Worm (Caenorhabditis elegans) whole organism, young adult: ENCODE results near the gene Y46G5A.34.

Experiments used
- B0019.2 ChIP-seq: fragments of 200-800 bp; sonication (Bioruptor generic); conservative IDR thresholded peaks from 2 replicates; pipeline ENCODE4 v1.3.6; 2022; ENCODE audit warnings: missing genetic modification reagents, missing genetic modification characterization, missing compliant biosample characterization
- B0261.1 ChIP-seq: sonication (generic microtip); optimal IDR thresholded peaks from 2 replicates; lab custom pipeline; 2016; ENCODE audit warnings: mild to moderate bottlenecking, missing genetic modification characterization, moderate library complexity, missing compliant biosample characterization
- D2030.7 ChIP-seq: fragments of 200-800 bp; sonication (Bioruptor generic); IDR thresholded peaks from 2 replicates; pipeline ENCODE4 v1.3.6; 2022; ENCODE audit warnings: missing genetic modification reagents, missing genetic modification characterization, missing compliant biosample characterization
- F22D6.2 ChIP-seq: sonication (generic microtip); optimal IDR thresholded peaks from 2 replicates; lab custom pipeline; 2016; ENCODE audit warnings: mild to moderate bottlenecking, missing genetic modification characterization, missing compliant biosample characterization
- F55B11.4 ChIP-seq: sonication (generic microtip); optimal IDR thresholded peaks from 2 replicates; lab custom pipeline; 2016; ENCODE audit warnings: missing compliant biosample characterization, missing genetic modification characterization, borderline replicate concordance; ENCODE audit not compliant: insufficient read depth
- F57C9.4 ChIP-seq: sonication (generic microtip); optimal IDR thresholded peaks from 2 replicates; lab custom pipeline; 2017; ENCODE audit warnings: mild to moderate bottlenecking, missing genetic modification characterization, missing compliant biosample characterization
- T26A5.8 ChIP-seq: sonication (generic microtip); optimal IDR thresholded peaks from 2 replicates; lab custom pipeline; 2016; ENCODE audit warnings: missing genetic modification characterization, missing compliant biosample characterization
- Y67H2A.10 ChIP-seq: fragments of 200-800 bp; sonication (Bioruptor generic); conservative IDR thresholded peaks from 2 replicates; pipeline ENCODE4 v1.3.6; 2022; ENCODE audit warnings: missing genetic modification reagents, missing genetic modification characterization, missing compliant biosample characterization
- ZK185.1 ChIP-seq: sonication (generic microtip); optimal IDR thresholded peaks from 2 replicates; lab custom pipeline; 2016; ENCODE audit warnings: mild to moderate bottlenecking, missing genetic modification characterization, missing compliant biosample characterization; ENCODE audit not compliant: poor library complexity, severe bottlenecking
- akir-1 ChIP-seq: fragments of 200-800 bp; sonication (Bioruptor generic); optimal IDR thresholded peaks from 2 replicates; lab custom pipeline; 2018; ENCODE audit warnings: mild to moderate bottlenecking, missing genetic modification characterization, moderate library complexity, missing compliant biosample characterization
- aptf-3 ChIP-seq: fragments of 200-800 bp; sonication (Bioruptor generic); IDR thresholded peaks from 2 replicates; pipeline ENCODE4 v1.3.6; 2022; ENCODE audit warnings: missing genetic modification characterization, missing compliant biosample characterization
- cebp-1 ChIP-seq, 2 experiments: fragments of 200-800 bp in 1 of 2; sonication (Bioruptor generic) in 1 of 2; sonication (generic microtip) in 1 of 2; IDR thresholded peaks in 1 of 2; optimal IDR thresholded peaks in 1 of 2; 2 replicates each; pipeline versions ENCODE4 v1.3.6 to Lab custom; 2017 to 2022; ENCODE audit warnings: missing compliant biosample characterization in 2 of 2, missing genetic modification characterization in 2 of 2, mild to moderate bottlenecking in 1 of 2, missing genetic modification reagents in 1 of 2, moderate library complexity in 1 of 2
- ceh-100 ChIP-seq: fragments of 200-800 bp; sonication (Bioruptor generic); IDR thresholded peaks from 2 replicates; pipeline ENCODE4 v1.3.6; 2022; ENCODE audit warnings: missing genetic modification reagents, missing genetic modification characterization, missing compliant biosample characterization
- ceh-40 ChIP-seq: fragments of 200-800 bp; sonication (Bioruptor generic); IDR thresholded peaks from 2 replicates; pipeline ENCODE4 v1.3.6; 2022; ENCODE audit warnings: missing genetic modification characterization, missing compliant biosample characterization
- ceh-58 ChIP-seq: fragments of 200-800 bp; sonication (Bioruptor generic); IDR thresholded peaks from 2 replicates; pipeline ENCODE4 v1.3.6; 2022; ENCODE audit warnings: missing genetic modification characterization, missing compliant biosample characterization
- chd-7 ChIP-seq: sonication (generic microtip); optimal IDR thresholded peaks from 2 replicates; lab custom pipeline; 2016; ENCODE audit warnings: mild to moderate bottlenecking, missing genetic modification characterization, moderate library complexity, missing compliant biosample characterization
- dpff-1 ChIP-seq: sonication (generic microtip); optimal IDR thresholded peaks from 2 replicates; lab custom pipeline; 2017; ENCODE audit warnings: mild to moderate bottlenecking, missing genetic modification characterization, missing compliant biosample characterization
- efl-1 ChIP-seq: fragments of 150-350 bp; optimal IDR thresholded peaks from 2 replicates; lab custom pipeline; 2014; ENCODE audit warnings: missing biosample characterization, missing genetic modification reagents, missing genetic modification characterization
- egl-18 ChIP-seq: fragments of 200-800 bp; sonication (Bioruptor generic); IDR thresholded peaks from 2 replicates; pipeline ENCODE4 v1.3.6; 2022; ENCODE audit warnings: missing genetic modification reagents, missing genetic modification characterization, missing compliant biosample characterization
- egrh-3 ChIP-seq: fragments of 200-800 bp; sonication (Bioruptor generic); IDR thresholded peaks from 2 replicates; pipeline ENCODE4 v1.3.6; 2022; ENCODE audit warnings: missing genetic modification reagents, missing genetic modification characterization, missing compliant biosample characterization
- ekl-4 ChIP-seq: fragments of 200-800 bp; sonication (Bioruptor generic); IDR thresholded peaks from 2 replicates; pipeline ENCODE4 v1.3.6; 2022; ENCODE audit warnings: missing genetic modification reagents, missing genetic modification characterization, missing compliant biosample characterization
- fkh-3 ChIP-seq: sonication (generic microtip); optimal IDR thresholded peaks from 2 replicates; lab custom pipeline; 2016; ENCODE audit warnings: mild to moderate bottlenecking, missing genetic modification characterization, missing compliant biosample characterization
- him-1 ChIP-seq: sonication (generic microtip); optimal IDR thresholded peaks from 2 replicates; lab custom pipeline; 2016; ENCODE audit warnings: missing genotype, missing genetic modification reagents, missing genetic modification characterization, missing compliant biosample characterization
- hrde-1 ChIP-seq: sonication (generic microtip); optimal IDR thresholded peaks from 2 replicates; lab custom pipeline; 2016; ENCODE audit warnings: missing genetic modification characterization, mild to moderate bottlenecking, missing compliant biosample characterization, moderate library complexity, missing genotype, missing genetic modification reagents, borderline replicate concordance
- let-526 ChIP-seq: fragments of 200-800 bp; sonication (Bioruptor generic); IDR thresholded peaks from 2 replicates; pipeline ENCODE4 v1.3.6; 2022; ENCODE audit warnings: missing genetic modification reagents, missing genetic modification characterization, missing compliant biosample characterization
- lin-40 ChIP-seq: sonication (generic microtip); optimal IDR thresholded peaks from 2 replicates; lab custom pipeline; 2016; ENCODE audit warnings: missing genetic modification characterization, mild to moderate bottlenecking, missing compliant biosample characterization, missing genotype, missing genetic modification reagents
- lsl-1 ChIP-seq: fragments of 200-800 bp; sonication (Bioruptor generic); optimal IDR thresholded peaks from 2 replicates; lab custom pipeline; 2018; ENCODE audit warnings: mild to moderate bottlenecking, missing genetic modification characterization, moderate library complexity, missing compliant biosample characterization
- mxl-1 ChIP-seq: sonication (generic microtip); optimal IDR thresholded peaks from 2 replicates; lab custom pipeline; 2016; ENCODE audit warnings: missing genetic modification characterization, missing compliant biosample characterization
- nfya-1 ChIP-seq: sonication (generic microtip); optimal IDR thresholded peaks from 2 replicates; lab custom pipeline; 2017; ENCODE audit warnings: antibody characterized with exemption, missing compliant biosample characterization, missing genetic modification characterization, borderline replicate concordance; ENCODE audit not compliant: insufficient read depth
- pbrm-1 ChIP-seq: fragments of 200-800 bp; sonication (Bioruptor generic); IDR thresholded peaks from 2 replicates; pipeline ENCODE4 v1.3.6; 2022; ENCODE audit warnings: missing genetic modification reagents, missing genetic modification characterization, missing compliant biosample characterization
- pha-4 ChIP-seq: fragments of 150-350 bp; sonication (generic microtip); optimal IDR thresholded peaks from 2 replicates; lab custom pipeline; 2014; ENCODE audit warnings: missing biosample characterization, missing genetic modification reagents, missing genetic modification characterization
- rcor-1 ChIP-seq: fragments of 200-800 bp; sonication (Bioruptor generic); IDR thresholded peaks from 2 replicates; pipeline ENCODE4 v1.3.6; 2022; ENCODE audit warnings: missing genetic modification reagents, missing genetic modification characterization, missing compliant biosample characterization
- snpc-1.1 ChIP-seq: sonication (generic microtip); optimal IDR thresholded peaks from 2 replicates; lab custom pipeline; 2017; ENCODE audit warnings: missing genetic modification characterization, mild to moderate bottlenecking, missing compliant biosample characterization, antibody characterized with exemption, moderate library complexity, missing genotype, missing genetic modification reagents; ENCODE audit not compliant: insufficient read depth
- snpc-4 ChIP-seq, 5 experiments: fragments of 150-350 bp in 1 of 5; sonication (generic microtip) in 4 of 5; optimal IDR thresholded peaks; 2 replicates each; lab custom pipeline; 2014 to 2018; ENCODE audit warnings: missing genetic modification characterization in 5 of 5, missing biosample characterization in 3 of 5, antibody characterized with exemption in 2 of 5, mild to moderate bottlenecking in 2 of 5, missing compliant biosample characterization in 2 of 5, missing genotype in 2 of 5, moderate library complexity in 2 of 5, missing genetic modification reagents in 1 of 5
- tbp1 ChIP-seq: fragments of 200-800 bp; sonication (Bioruptor generic); optimal IDR thresholded peaks from 2 replicates; lab custom pipeline; 2018; ENCODE audit warnings: mild to moderate bottlenecking, missing genetic modification characterization, missing compliant biosample characterization
- tbx-9 ChIP-seq: sonication (generic microtip); optimal IDR thresholded peaks from 2 replicates; lab custom pipeline; 2016; ENCODE audit warnings: borderline replicate concordance, missing genetic modification characterization, inconsistent platforms, missing compliant biosample characterization
- tlf-1 ChIP-seq: fragments of 200-800 bp; sonication (Bioruptor generic); optimal IDR thresholded peaks from 2 replicates; lab custom pipeline; 2018; ENCODE audit warnings: mild to moderate bottlenecking, missing genetic modification characterization, missing compliant biosample characterization
- unc-130 ChIP-seq: sonication (generic microtip); optimal IDR thresholded peaks from 2 replicates; lab custom pipeline; 2016; ENCODE audit warnings: missing genetic modification reagents, missing genetic modification characterization, missing compliant biosample characterization
- unc-62 ChIP-seq: fragments of 150-350 bp; optimal IDR thresholded peaks from 2 replicates; lab custom pipeline; 2014; ENCODE audit warnings: missing biosample characterization, missing genetic modification reagents, missing genetic modification characterization
- xnd-1 ChIP-seq: sonication (generic microtip); optimal IDR thresholded peaks from 2 replicates; lab custom pipeline; 2016; ENCODE audit warnings: missing genotype, missing genetic modification reagents, missing genetic modification characterization, missing compliant biosample characterization
- ztf-22 ChIP-seq: fragments of 200-800 bp; sonication (Bioruptor generic); optimal IDR thresholded peaks from 2 replicates; lab custom pipeline; 2018; ENCODE audit warnings: mild to moderate bottlenecking, missing genetic modification characterization, moderate library complexity, missing compliant biosample characterization
- ztf-25 ChIP-seq: fragments of 200-800 bp; sonication (Bioruptor generic); IDR thresholded peaks from 2 replicates; pipeline ENCODE4 v1.3.6; 2022; ENCODE audit warnings: missing genetic modification reagents, missing genetic modification characterization, missing compliant biosample characterization
- ztf-28 ChIP-seq: fragments of 200-800 bp; sonication (Bioruptor generic); IDR thresholded peaks from 2 replicates; pipeline ENCODE4 v1.3.6; 2022; ENCODE audit warnings: missing genetic modification reagents, missing genetic modification characterization, missing compliant biosample characterization

Y46G5A.34 gene

ce11 chrII:12808746-12809145, 32.3 kb downstream of the Y46G5A.34 start (continued):
- TF ChIP-seq D2030.7 (peak; percentile 22; the same call in 1 of the 2 replicates), egrh-3 (GFP tag; lab: Robert Waterston, UW) (no peak), him-1 (tag; lab: Kevin White, UChicago) (peak; percentile 13), ekl-4 (GFP tag; lab: Robert Waterston, UW) (0 out of 2 replicates have a peak, but pooled peaks have one; percentile 36), ceh-58 (GFP tag; lab: Robert Waterston, UW) (no peak), lsl-1 (GFP tag; lab: Kevin White, UChicago) (peak; percentile 99), let-526 (GFP tag; lab: Robert Waterston, UW) (no peak), unc-130 (GFP tag; lab: Kevin White, UChicago) (peak; percentile 14), tbp1 (peak; percentile 17), egl-18 (GFP tag; lab: Robert Waterston, UW) (no peak), pha-4 (tag; lab: Kevin White, UChicago) (no peak), lin-40 (no peak), ztf-25 (no peak), unc-62 (no peak), fkh-3 (tag; lab: Kevin White, UChicago) (no peak), snpc-4 (GFP tag; optimal IDR thresholded peaks at IDR 0.05; lab: Kevin White, UChicago) (no peak), snpc-4 (tag; optimal IDR thresholded peaks at IDR 0.05; lab: Kevin White, UChicago) (peak in 1 of 4 experiments; percentile 15), tlf-1 (no peak), hrde-1 (no peak), T26A5.8 (no peak), F22D6.2 (tag; lab: Kevin White, UChicago) (no peak), B0019.2 (no peak), Y67H2A.10 (GFP tag; lab: Robert Waterston, UW) (no peak), ztf-22 (GFP tag; lab: Kevin White, UChicago) (no peak), aptf-3 (GFP tag; lab: Robert Waterston, UW) (no peak), pbrm-1 (GFP tag; lab: Robert Waterston, UW) (0 out of 2 replicates have a peak, but pooled peaks have one; percentile 15), ceh-40 (no peak), tbx-9 (tag; lab: Kevin White, UChicago) (no peak), mxl-1 (tag; lab: Kevin White, UChicago) (no peak), efl-1 (GFP tag; lab: Kevin White, UChicago) (peak; percentile 30), akir-1 (no peak), chd-7 (no peak), snpc-1.1 (tag; lab: Kevin White, UChicago) (no peak), nfya-1 (tag; lab: Kevin White, UChicago) (no peak), xnd-1 (tag; lab: Kevin White, UChicago) (peak; percentile 92), dpff-1 (no peak)

- TF ChIP-seq ZK185.1 (tag; lab: Kevin White, UChicago) (no peak), rcor-1 (no peak), B0261.1 (tag; lab: Kevin White, UChicago) (no peak), F55B11.4 (no peak), cebp-1 (GFP tag; IDR thresholded peaks at IDR 0.05; lab: Robert Waterston, UW) (peak; percentile 71; the same call in 1 of the 2 replicates), cebp-1 (tag; optimal IDR thresholded peaks at IDR 0.05; lab: Kevin White, UChicago) (peak; percentile 94), ztf-28 (GFP tag; lab: Robert Waterston, UW) (no peak), F57C9.4 (tag; lab: Kevin White, UChicago) (no peak), ceh-100 (GFP tag; lab: Robert Waterston, UW) (no peak)
Observed at ce11 chrII:12809725-12810124, 33.2 kb downstream of the Y46G5A.34 start.
